Worm (Caenorhabditis elegans): Measurements from ENCODE around the gene bub-3.

DNA sequence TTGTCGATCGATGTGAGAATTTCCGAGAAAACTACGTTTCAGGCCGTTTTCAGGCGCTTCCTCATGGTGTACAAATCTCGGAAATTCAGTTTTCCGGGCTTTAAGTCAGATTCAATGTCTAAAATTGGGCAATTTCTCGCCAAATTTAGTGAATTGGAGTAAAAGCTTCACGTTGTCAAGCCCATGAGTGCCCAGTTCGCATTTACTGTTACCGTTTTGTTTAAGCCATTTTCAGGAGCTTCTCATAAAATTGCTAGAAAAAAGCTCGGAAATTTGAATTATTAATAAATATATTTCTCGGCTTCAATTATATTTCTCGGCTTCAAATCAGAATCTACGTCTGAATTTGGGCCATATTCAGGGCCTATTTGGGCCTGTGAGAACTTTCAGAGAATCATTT is 47.9 kb upstream of the bub-3 start:
- TF ChIP-seq R02D3.7 (tag; optimal IDR thresholded peaks at IDR 0.05) (no peak), fos-1 (tag; optimal IDR thresholded peaks at IDR 0.05) (no peak)

Data from whole organism, L2 larva.